Fruit fly (Drosophila melanogaster) whole organism, adult: ENCODE results near the gene DEF8.

Source experiments
- Clk ChIP-seq: fragments of 200-800 bp; sonication (Bioruptor generic); optimal IDR thresholded peaks from 2 replicates; lab custom pipeline; 2017; ENCODE audit warnings: missing biosample characterization, missing genetic modification characterization
- Mnt ChIP-seq: fragments of 200-800 bp; sonication (Bioruptor generic); optimal IDR thresholded peaks from 2 replicates; lab custom pipeline; 2016; ENCODE audit warnings: missing biosample characterization, mild to moderate bottlenecking, missing genetic modification characterization
- kay ChIP-seq: fragments of 200-800 bp; sonication (Bioruptor generic); peaks from one replicate; lab custom pipeline; 2016; ENCODE audit warnings: missing biosample characterization, missing genetic modification characterization, borderline replicate concordance
- tj ChIP-seq: fragments of 200-800 bp; sonication (Bioruptor generic); optimal IDR thresholded peaks from 3 replicates; lab custom pipeline; 2017; ENCODE audit warnings: missing biosample characterization, mild to moderate bottlenecking, missing genetic modification characterization, moderate library complexity

DNA sequence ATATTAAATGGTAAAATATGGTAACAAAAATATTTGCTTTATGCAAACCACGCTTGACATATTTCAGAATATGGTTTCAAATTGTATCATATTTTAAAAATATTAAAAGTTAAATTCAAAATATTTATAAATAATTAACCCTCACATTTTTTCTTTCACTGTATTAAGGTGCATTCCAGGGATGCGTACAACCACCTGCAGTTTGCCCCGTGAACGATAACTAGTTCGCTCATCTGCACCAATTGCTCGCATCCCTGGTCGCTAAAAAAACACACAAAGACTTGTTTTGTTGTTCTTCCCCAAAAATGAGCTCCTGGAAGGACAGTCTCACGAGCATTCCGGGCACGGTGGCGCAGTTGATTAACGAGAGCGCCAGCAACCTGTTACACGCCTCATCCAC is at the start of gene DEF8:
- TF ChIP-seq Mnt (GFP tag; lab: Kevin White, UChicago) (peak; percentile 60), tj (peak; percentile 49), Clk (peak; percentile 46), kay (GFP tag; lab: Kevin White, UChicago) (no peak)
